Worm (Caenorhabditis elegans): Measurements from ENCODE around the gene C55C3.6.

- TF ChIP-seq skn-1 (tag; optimal IDR thresholded peaks at IDR 0.05) = no peak
- TF ChIP-seq vab-15 (tag; optimal IDR thresholded peaks at IDR 0.05) = no peak
- TF ChIP-seq egl-27 (tag; optimal IDR thresholded peaks at IDR 0.05) = no peak
Measured at ce11 chrIV:5682547-5683234, at the start of gene C55C3.6, which contains the start of gene C55C3.7.
